Worm (Caenorhabditis elegans) whole organism, late embryonic: ENCODE data around the gene T21D12.12.
A peak's percentile ranks its signal among the peaks of the same experiment; 100 is the strongest.

Experiments used
- F13H6.1 ChIP-seq: sonication (generic microtip); optimal IDR thresholded peaks from 2 replicates; lab custom pipeline; 2016; ENCODE audit warnings: missing genetic modification characterization, missing compliant biosample characterization
- K02D7.2 ChIP-seq: sonication (generic microtip); optimal IDR thresholded peaks from 2 replicates; lab custom pipeline; 2017; ENCODE audit warnings: mild to moderate bottlenecking, missing genetic modification characterization, missing compliant biosample characterization
- Y22D7AL.16 ChIP-seq: sonication (generic microtip); optimal IDR thresholded peaks from 2 replicates; lab custom pipeline; 2016; ENCODE audit warnings: missing genetic modification characterization, missing compliant biosample characterization
- ceh-2 ChIP-seq: sonication (generic microtip); optimal IDR thresholded peaks from 2 replicates; lab custom pipeline; 2016; ENCODE audit warnings: missing genotype, missing genetic modification characterization, missing compliant biosample characterization
- ceh-24 ChIP-seq: sonication (generic microtip); optimal IDR thresholded peaks from 2 replicates; lab custom pipeline; 2016; ENCODE audit warnings: mild to moderate bottlenecking, missing genetic modification characterization, missing compliant biosample characterization
- ceh-30 ChIP-seq: fragments of 150-350 bp; optimal IDR thresholded peaks from 2 replicates; lab custom pipeline; 2014; ENCODE audit warnings: missing biosample characterization, missing genetic modification characterization
- ceh-34 ChIP-seq: sonication (generic microtip); optimal IDR thresholded peaks from 2 replicates; lab custom pipeline; 2016; ENCODE audit warnings: mild to moderate bottlenecking, missing genetic modification characterization, missing compliant biosample characterization
- ceh-45 ChIP-seq: fragments of 200-800 bp; sonication (Bioruptor generic); IDR thresholded peaks from 2 replicates; pipeline ENCODE4 v1.3.6; 2022; ENCODE audit warnings: missing genetic modification reagents, missing genetic modification characterization, missing compliant biosample characterization
- ceh-9 ChIP-seq: sonication (generic microtip); optimal IDR thresholded peaks from 2 replicates; lab custom pipeline; 2016; ENCODE audit warnings: mild to moderate bottlenecking, missing genetic modification characterization, inconsistent platforms, missing compliant biosample characterization
- che-1 ChIP-seq: sonication (generic microtip); optimal IDR thresholded peaks from 2 replicates; lab custom pipeline; 2016; ENCODE audit warnings: mild to moderate bottlenecking, missing genetic modification characterization, missing compliant biosample characterization
- dmd-4 ChIP-seq: sonication (generic microtip); optimal IDR thresholded peaks from 2 replicates; lab custom pipeline; 2016; ENCODE audit warnings: borderline replicate concordance, missing genetic modification characterization, missing compliant biosample characterization
- dve-1 ChIP-seq: sonication (generic microtip); optimal IDR thresholded peaks from 2 replicates; lab custom pipeline; 2017; ENCODE audit warnings: antibody characterized with exemption, mild to moderate bottlenecking, missing genetic modification characterization, missing compliant biosample characterization
- elt-2 ChIP-seq: sonication (generic microtip); optimal IDR thresholded peaks from 2 replicates; lab custom pipeline; 2016; ENCODE audit warnings: missing genetic modification reagents, missing genetic modification characterization, missing compliant biosample characterization
- eyg-1 ChIP-seq: sonication (generic microtip); optimal IDR thresholded peaks from 2 replicates; lab custom pipeline; 2016; ENCODE audit warnings: missing genotype, missing genetic modification characterization, missing compliant biosample characterization
- fkh-6 ChIP-seq: sonication (generic microtip); optimal IDR thresholded peaks from 2 replicates; lab custom pipeline; 2016; ENCODE audit warnings: missing genetic modification characterization, missing compliant biosample characterization
- gmeb-2 ChIP-seq: sonication (generic microtip); optimal IDR thresholded peaks from 2 replicates; lab custom pipeline; 2016; ENCODE audit warnings: missing genetic modification characterization, inconsistent platforms, missing compliant biosample characterization
- hlh-13 ChIP-seq: fragments of 200-800 bp; sonication (Bioruptor generic); optimal IDR thresholded peaks from 2 replicates; lab custom pipeline; 2018; ENCODE audit warnings: mild to moderate bottlenecking, missing genetic modification characterization, missing compliant biosample characterization
- hlh-30 ChIP-seq: sonication (generic microtip); optimal IDR thresholded peaks from 2 replicates; lab custom pipeline; 2017; ENCODE audit warnings: antibody characterized with exemption, missing genetic modification characterization, missing compliant biosample characterization; ENCODE audit not compliant: insufficient read depth
- hlh-8 ChIP-seq: sonication (generic microtip); optimal IDR thresholded peaks from 2 replicates; lab custom pipeline; 2016; ENCODE audit warnings: missing genotype, missing genetic modification characterization, missing compliant biosample characterization
- madf-2 ChIP-seq: sonication (generic microtip); optimal IDR thresholded peaks from 2 replicates; lab custom pipeline; 2017; ENCODE audit warnings: missing genetic modification characterization, missing compliant biosample characterization
- mec-3 ChIP-seq: sonication (generic microtip); optimal IDR thresholded peaks from 2 replicates; lab custom pipeline; 2016; ENCODE audit warnings: borderline replicate concordance, missing genetic modification characterization, missing compliant biosample characterization
- nfya-1 ChIP-seq: sonication (generic microtip); optimal IDR thresholded peaks from 2 replicates; lab custom pipeline; 2017; ENCODE audit warnings: missing genetic modification characterization, mild to moderate bottlenecking, missing compliant biosample characterization, antibody characterized with exemption, moderate library complexity
- nhr-11 ChIP-seq: fragments of 150-350 bp; optimal IDR thresholded peaks from 2 replicates; lab custom pipeline; 2014; ENCODE audit warnings: missing biosample characterization, missing genetic modification characterization
- npax-4 ChIP-seq: sonication (generic microtip); optimal IDR thresholded peaks from 2 replicates; lab custom pipeline; 2016; ENCODE audit warnings: missing genetic modification characterization, missing compliant biosample characterization
- pha-4 ChIP-seq: fragments of 150-350 bp; optimal IDR thresholded peaks from 2 replicates; lab custom pipeline; 2018; ENCODE audit warnings: missing biosample characterization, missing genetic modification reagents, missing genetic modification characterization
- pqm-1 ChIP-seq: sonication (generic microtip); optimal IDR thresholded peaks from 2 replicates; lab custom pipeline; 2016; ENCODE audit warnings: missing genetic modification characterization, missing compliant biosample characterization
- pros-1 ChIP-seq: fragments of 150-350 bp; optimal IDR thresholded peaks from 2 replicates; lab custom pipeline; 2014; ENCODE audit warnings: missing biosample characterization, missing genetic modification reagents, missing genetic modification characterization
- ref-2 ChIP-seq: sonication (generic microtip); optimal IDR thresholded peaks from 2 replicates; lab custom pipeline; 2016; ENCODE audit warnings: missing genetic modification characterization, missing compliant biosample characterization
- rnt-1 ChIP-seq: sonication (generic microtip); optimal IDR thresholded peaks from 2 replicates; lab custom pipeline; 2016; ENCODE audit warnings: missing genetic modification characterization, missing compliant biosample characterization
- sdc-2 ChIP-seq: sonication (generic microtip); optimal IDR thresholded peaks from 2 replicates; lab custom pipeline; 2016; ENCODE audit warnings: missing genotype, missing genetic modification characterization, missing compliant biosample characterization
- sox-4 ChIP-seq: sonication (generic microtip); optimal IDR thresholded peaks from 2 replicates; lab custom pipeline; 2017; ENCODE audit warnings: mild to moderate bottlenecking, missing genetic modification characterization, inconsistent platforms, missing compliant biosample characterization
- syd-9 ChIP-seq: sonication (generic microtip); optimal IDR thresholded peaks from 2 replicates; lab custom pipeline; 2016; ENCODE audit warnings: mild to moderate bottlenecking, missing genetic modification characterization, moderate library complexity, missing compliant biosample characterization
- tbx-2 ChIP-seq: sonication (generic microtip); optimal IDR thresholded peaks from 2 replicates; lab custom pipeline; 2016; ENCODE audit warnings: missing genetic modification characterization, missing compliant biosample characterization
- tbx-7 ChIP-seq: sonication (generic microtip); optimal IDR thresholded peaks from 2 replicates; lab custom pipeline; 2016; ENCODE audit warnings: missing genotype, missing genetic modification characterization, missing compliant biosample characterization
- unc-42 ChIP-seq: sonication (generic microtip); optimal IDR thresholded peaks from 2 replicates; lab custom pipeline; 2016; ENCODE audit warnings: missing genotype, missing genetic modification characterization, missing compliant biosample characterization
- unc-55 ChIP-seq: sonication (generic microtip); optimal IDR thresholded peaks from 2 replicates; lab custom pipeline; 2017; ENCODE audit warnings: missing biosample characterization, missing genetic modification reagents, missing genetic modification characterization
- unc-86 ChIP-seq: sonication (generic microtip); optimal IDR thresholded peaks from 2 replicates; lab custom pipeline; 2016; ENCODE audit warnings: missing genetic modification characterization, missing compliant biosample characterization

T21D12.12 gene

ce11 chrIV:269107-269506, 2.9 kb downstream of the T21D12.12 start, which contains the start of gene T21D12.11:
TSS of gene T21D12.11 (plus strand) at chrIV:269407.
- no peak for TF ChIP-seq pha-4 (tag; lab: Kevin White, UChicago)
- TF ChIP-seq elt-2 (tag; lab: Kevin White, UChicago) = no peak
- TF ChIP-seq pqm-1 (tag; lab: Kevin White, UChicago) = no peak
- TF ChIP-seq ceh-24 (tag; lab: Kevin White, UChicago) = no peak
- TF ChIP-seq madf-2 (tag; lab: Kevin White, UChicago) = no peak
- no peak for TF ChIP-seq ceh-45
- TF ChIP-seq dve-1 (tag; lab: Kevin White, UChicago) = no peak
- TF ChIP-seq tbx-2 (tag; lab: Kevin White, UChicago) = no peak
- no peak for TF ChIP-seq sox-4 (tag; lab: Kevin White, UChicago)
- no peak for TF ChIP-seq mec-3 (tag; lab: Kevin White, UChicago)
- TF ChIP-seq syd-9 (tag; lab: Kevin White, UChicago) = no peak
- no peak for TF ChIP-seq nhr-11 (tag; lab: Kevin White, UChicago)
- no peak for TF ChIP-seq Y22D7AL.16 (tag; lab: Kevin White, UChicago)
- no peak for TF ChIP-seq dmd-4 (tag; lab: Kevin White, UChicago)
- no peak for TF ChIP-seq tbx-7 (tag; lab: Kevin White, UChicago)
- no peak for TF ChIP-seq unc-86

- TF ChIP-seq unc-42 (no peak), K02D7.2 (tag; lab: Kevin White, UChicago) (no peak), gmeb-2 (tag; lab: Kevin White, UChicago) (no peak), F13H6.1 (tag; lab: Kevin White, UChicago) (no peak), che-1 (tag; lab: Kevin White, UChicago) (no peak), eyg-1 (tag; lab: Kevin White, UChicago) (no peak)
These were observed 7.1 kb downstream of the T21D12.12 start, which contains the start of gene srh-282 for ce11 chrIV:273299-273698. TSS of gene srh-282 (minus strand) at chrIV:273399.

ce11 chrIV:274185-274584, 7.9 kb downstream of the T21D12.12 start, which contains the start of gene sma-10:
TSS of gene sma-10 (plus strand) at chrIV:274420.
- TF ChIP-seq ref-2 (tag; lab: Kevin White, UChicago) = no peak
- no peak for TF ChIP-seq nfya-1 (tag; lab: Kevin White, UChicago)
- TF ChIP-seq mec-3 (tag; lab: Kevin White, UChicago) = no peak
- peak; percentile 13 for TF ChIP-seq dve-1 (tag; lab: Kevin White, UChicago)
- no peak for TF ChIP-seq hlh-13 (GFP tag; lab: Kevin White, UChicago)
- no peak for TF ChIP-seq sdc-2
- peak; percentile 63 for TF ChIP-seq elt-2 (tag; lab: Kevin White, UChicago)
- TF ChIP-seq, all 69 proteins: peak for 2

ce11 chrIV:275146-275545, 8.9 kb downstream of the T21D12.12 start:
- no peak for TF ChIP-seq dve-1 (tag; lab: Kevin White, UChicago)
- TF ChIP-seq fkh-6 (tag; lab: Kevin White, UChicago) = no peak
- no peak for TF ChIP-seq pros-1
- TF ChIP-seq hlh-8 (tag; lab: Kevin White, UChicago) = no peak
- no peak for TF ChIP-seq ceh-34 (tag; lab: Kevin White, UChicago)
- TF ChIP-seq npax-4 (tag; lab: Kevin White, UChicago) = no peak
- TF ChIP-seq unc-55 (GFP tag; lab: Kevin White, UChicago) = no peak
- no peak for TF ChIP-seq hlh-30
- no peak for TF ChIP-seq nhr-11 (tag; lab: Kevin White, UChicago)
- no peak for TF ChIP-seq syd-9 (tag; lab: Kevin White, UChicago)
- TF ChIP-seq hlh-13 (GFP tag; lab: Kevin White, UChicago) = no peak
- no peak for TF ChIP-seq pha-4 (tag; lab: Kevin White, UChicago)
- no peak for TF ChIP-seq mec-3 (tag; lab: Kevin White, UChicago)
- TF ChIP-seq unc-86 = no peak
- no peak for TF ChIP-seq ceh-9 (tag; lab: Kevin White, UChicago)
- no peak for TF ChIP-seq ceh-2 (tag; lab: Kevin White, UChicago)
- no peak for TF ChIP-seq rnt-1 (tag; lab: Kevin White, UChicago)
- TF ChIP-seq ceh-30 = no peak
